Fruit fly (Drosophila melanogaster) whole organism, embryonic: ENCODE results near the gene hob.

Experiments
- Atf-2 ChIP-seq: fragments of 200-800 bp; sonication (Bioruptor generic); optimal IDR thresholded peaks from 2 replicates; lab custom pipeline; 2016; ENCODE audit warnings: missing biosample characterization, missing genetic modification characterization
- CG11247 ChIP-seq: fragments of 200-800 bp; sonication (Bioruptor generic); IDR thresholded peaks from 2 replicates; pipeline ENCODE4 v1.3.6; 2022; ENCODE audit warnings: missing biosample characterization, missing genetic modification characterization
- CG11456 ChIP-seq: fragments of 200-800 bp; sonication (Bioruptor generic); IDR thresholded peaks from 3 replicates; pipeline ENCODE4 v1.3.6; 2022; ENCODE audit warnings: missing biosample characterization, missing genetic modification characterization
- CG12071 ChIP-seq: fragments of 200-800 bp; sonication (Bioruptor generic); optimal IDR thresholded peaks from 3 replicates; lab custom pipeline; 2018; ENCODE audit warnings: missing biosample characterization, mild to moderate bottlenecking, missing genetic modification characterization
- CG1233 ChIP-seq: fragments of 200-800 bp; sonication (Bioruptor generic); optimal IDR thresholded peaks from 4 replicates; lab custom pipeline; 2018; ENCODE audit warnings: missing biosample characterization, mild to moderate bottlenecking, missing genetic modification characterization
- CG13287 ChIP-seq: fragments of 200-800 bp; sonication (Bioruptor generic); IDR thresholded peaks from 2 replicates; pipeline ENCODE4 v1.3.6; 2022; ENCODE audit warnings: missing biosample characterization, missing genetic modification characterization; ENCODE audit not compliant: partially characterized antibody
- CG13624 ChIP-seq: fragments of 200-800 bp; sonication (Bioruptor generic); optimal IDR thresholded peaks from 2 replicates; lab custom pipeline; 2016; ENCODE audit warnings: missing biosample characterization, missing genetic modification characterization
- CG14441 ChIP-seq: fragments of 200-800 bp; sonication (Bioruptor generic); IDR thresholded peaks from 2 replicates; pipeline ENCODE4 v1.3.6; 2022; ENCODE audit warnings: missing biosample characterization, missing genetic modification characterization
- CG16863 ChIP-seq: fragments of 200-800 bp; sonication (Bioruptor generic); optimal IDR thresholded peaks from 3 replicates; lab custom pipeline; 2016; ENCODE audit warnings: missing biosample characterization, missing genetic modification characterization
- CG17829 ChIP-seq: fragments of 200-800 bp; optimal IDR thresholded peaks from 2 replicates; lab custom pipeline; 2019; ENCODE audit warnings: missing biosample characterization, mild to moderate bottlenecking, missing genetic modification characterization, moderate library complexity
- CG18011 ChIP-seq: fragments of 200-800 bp; sonication (Bioruptor generic); optimal IDR thresholded peaks from 2 replicates; lab custom pipeline; 2017; ENCODE audit warnings: missing biosample characterization, missing genetic modification characterization, mild to moderate bottlenecking, moderate library complexity, missing genotype
- CG2199 ChIP-seq: fragments of 200-800 bp; sonication (Bioruptor generic); IDR thresholded peaks from 3 replicates; pipeline ENCODE4 v1.3.6; 2022; ENCODE audit warnings: missing biosample characterization, missing genetic modification characterization
- CG31365 ChIP-seq: fragments of 200-800 bp; sonication (Bioruptor generic); optimal IDR thresholded peaks from 2 replicates; lab custom pipeline; 2018; ENCODE audit warnings: missing biosample characterization, mild to moderate bottlenecking, missing genetic modification characterization
- CG6272 ChIP-seq: fragments of 200-800 bp; sonication (Bioruptor generic); IDR thresholded peaks from 2 replicates; pipeline ENCODE4 v1.3.6; 2022; ENCODE audit warnings: missing biosample characterization, missing genetic modification characterization
- CG6654 ChIP-seq: fragments of 200-800 bp; sonication (Bioruptor generic); optimal IDR thresholded peaks from 2 replicates; lab custom pipeline; 2017; ENCODE audit warnings: missing biosample characterization, mild to moderate bottlenecking, missing genetic modification characterization
- CG7745 ChIP-seq: fragments of 200-800 bp; sonication (Bioruptor generic); optimal IDR thresholded peaks from 2 replicates; lab custom pipeline; 2018; ENCODE audit warnings: missing biosample characterization, mild to moderate bottlenecking, missing genetic modification characterization, moderate library complexity
- CG8388 ChIP-seq: fragments of 200-800 bp; sonication (Bioruptor generic); optimal IDR thresholded peaks from 2 replicates; lab custom pipeline; 2019; ENCODE audit warnings: missing biosample characterization, mild to moderate bottlenecking, missing genetic modification characterization, moderate library complexity
- CG9437 ChIP-seq: fragments of 200-800 bp; sonication (Bioruptor generic); optimal IDR thresholded peaks from 2 replicates; lab custom pipeline; 2018; ENCODE audit warnings: missing biosample characterization, mild to moderate bottlenecking, missing genetic modification characterization
- CG9876 ChIP-seq: fragments of 200-800 bp; sonication (Bioruptor generic); optimal IDR thresholded peaks from 2 replicates; lab custom pipeline; 2016; ENCODE audit warnings: missing biosample characterization, missing genetic modification characterization
- D ChIP-seq, 2 experiments: fragments of 200-800 bp in 1 of 2; fragments of >200 bp in 1 of 2; sonication (Bioruptor generic) in 1 of 2; optimal IDR thresholded peaks; 2 replicates in 1 of 2; 3 replicates in 1 of 2; lab custom pipeline; 2017; ENCODE audit warnings: mild to moderate bottlenecking in 1 of 2, missing biosample characterization in 1 of 2, missing genetic modification characterization in 1 of 2, missing genetic modification reagents in 1 of 2
- Drgx ChIP-seq: fragments of 200-800 bp; sonication (Bioruptor generic); IDR thresholded peaks from 2 replicates; pipeline ENCODE4 v1.3.6; 2022; ENCODE audit warnings: missing biosample characterization, missing genetic modification characterization
- Elba2 ChIP-seq: fragments of 200-800 bp; sonication (Bioruptor generic); optimal IDR thresholded peaks from 3 replicates; lab custom pipeline; 2016; ENCODE audit warnings: missing biosample characterization, missing genetic modification characterization
- Fer1 ChIP-seq: fragments of 200-800 bp; sonication (Bioruptor generic); optimal IDR thresholded peaks from 2 replicates; lab custom pipeline; 2017; ENCODE audit warnings: missing biosample characterization, mild to moderate bottlenecking, missing genetic modification characterization
- Gsc ChIP-seq: fragments of 200-800 bp; sonication (Bioruptor generic); IDR thresholded peaks from 2 replicates; pipeline ENCODE4 v1.3.6; 2022; ENCODE audit warnings: missing biosample characterization, missing genetic modification characterization
- Hr51 ChIP-seq, 2 experiments: fragments of 200-800 bp; sonication (Bioruptor generic); optimal IDR thresholded peaks; 2 replicates in 1 of 2; 3 replicates in 1 of 2; lab custom pipeline; 2016 to 2018; ENCODE audit warnings: missing biosample characterization in 2 of 2, missing genetic modification characterization in 2 of 2, mild to moderate bottlenecking in 1 of 2, moderate library complexity in 1 of 2
- Hsf ChIP-seq: fragments of 200-800 bp; sonication (Bioruptor generic); optimal IDR thresholded peaks from 3 replicates; lab custom pipeline; 2016; ENCODE audit warnings: missing biosample characterization, missing genetic modification characterization
- NFAT ChIP-seq: fragments of 200-800 bp; sonication (Bioruptor generic); IDR thresholded peaks from 2 replicates; pipeline ENCODE4 v1.3.6; 2022; ENCODE audit warnings: missing biosample characterization, missing genetic modification characterization
- Nf-YA ChIP-seq: fragments of 200-800 bp; sonication (Bioruptor generic); IDR thresholded peaks from 2 replicates; pipeline ENCODE4 v1.3.6; 2022; ENCODE audit warnings: missing biosample characterization, missing genetic modification characterization
- Sox102F ChIP-seq: fragments of 200-800 bp; sonication (Bioruptor generic); optimal IDR thresholded peaks from 2 replicates; lab custom pipeline; 2018; ENCODE audit warnings: missing biosample characterization, mild to moderate bottlenecking, missing genetic modification characterization, moderate library complexity
- Ssrp ChIP-seq: fragments of 200-800 bp; sonication (Bioruptor generic); optimal IDR thresholded peaks from 2 replicates; lab custom pipeline; 2018; ENCODE audit warnings: missing biosample characterization, mild to moderate bottlenecking, missing genetic modification characterization, moderate library complexity
- Xrp1 ChIP-seq: fragments of 200-800 bp; sonication (Bioruptor generic); IDR thresholded peaks from 2 replicates; pipeline ENCODE4 v1.3.6; 2022; ENCODE audit warnings: missing biosample characterization, missing genetic modification characterization
- chm ChIP-seq: fragments of 200-800 bp; sonication (Bioruptor generic); IDR thresholded peaks from 2 replicates; pipeline ENCODE4 v1.3.6; 2022; ENCODE audit warnings: missing biosample characterization, missing genetic modification characterization
- chn ChIP-seq: fragments of 200-800 bp; sonication (Bioruptor generic); optimal IDR thresholded peaks from 2 replicates; lab custom pipeline; 2016; ENCODE audit warnings: missing biosample characterization, missing genetic modification characterization
- dimm ChIP-seq: fragments of 200-800 bp; sonication (Bioruptor generic); IDR thresholded peaks from 2 replicates; pipeline ENCODE4 v1.3.6; 2022; ENCODE audit warnings: missing biosample characterization, missing genetic modification characterization
- eyg ChIP-seq: fragments of 200-800 bp; sonication (Bioruptor generic); optimal IDR thresholded peaks from 3 replicates; lab custom pipeline; 2016; ENCODE audit warnings: missing biosample characterization, missing genetic modification characterization
- fd102C ChIP-seq: fragments of 200-800 bp; sonication (Bioruptor generic); optimal IDR thresholded peaks from 2 replicates; lab custom pipeline; 2018; ENCODE audit warnings: missing biosample characterization, mild to moderate bottlenecking, missing genetic modification characterization, moderate library complexity
- fd3F ChIP-seq: fragments of 200-800 bp; sonication (Bioruptor generic); optimal IDR thresholded peaks from 2 replicates; lab custom pipeline; 2018; ENCODE audit warnings: missing biosample characterization, mild to moderate bottlenecking, missing genetic modification characterization, moderate library complexity
- ham ChIP-seq: fragments of 200-800 bp; sonication (Bioruptor generic); IDR thresholded peaks from 2 replicates; pipeline ENCODE4 v1.3.6; 2022; ENCODE audit warnings: missing biosample characterization, missing genetic modification characterization
- hb ChIP-seq: fragments of 200-800 bp; sonication (Bioruptor generic); IDR thresholded peaks from 3 replicates; pipeline ENCODE4 v1.3.6; 2022; ENCODE audit warnings: missing biosample characterization, missing genetic modification characterization; ENCODE audit not compliant: partially characterized antibody
- maf-S ChIP-seq: fragments of 200-800 bp; sonication (Bioruptor generic); optimal IDR thresholded peaks from 2 replicates; lab custom pipeline; 2016; ENCODE audit warnings: missing biosample characterization, missing genetic modification characterization
- nau ChIP-seq: fragments of 200-800 bp; sonication (Bioruptor generic); optimal IDR thresholded peaks from 3 replicates; lab custom pipeline; 2017; ENCODE audit warnings: missing biosample characterization, mild to moderate bottlenecking, missing genetic modification characterization, missing genetic modification reagents
- nom ChIP-seq: fragments of 200-800 bp; sonication (Bioruptor generic); optimal IDR thresholded peaks from 2 replicates; lab custom pipeline; 2017; ENCODE audit warnings: missing biosample characterization, missing genetic modification characterization, mild to moderate bottlenecking, moderate library complexity, missing genetic modification reagents
- oc ChIP-seq: fragments of 200-800 bp; sonication (Bioruptor generic); optimal IDR thresholded peaks from 2 replicates; lab custom pipeline; 2018; ENCODE audit warnings: missing biosample characterization, mild to moderate bottlenecking, missing genetic modification characterization, moderate library complexity
- psq ChIP-seq: fragments of 200-800 bp; sonication (Bioruptor generic); optimal IDR thresholded peaks from 2 replicates; lab custom pipeline; 2017; ENCODE audit warnings: missing biosample characterization, missing genetic modification characterization
- pum ChIP-seq: fragments of 200-800 bp; sonication (Bioruptor generic); optimal IDR thresholded peaks from 2 replicates; lab custom pipeline; 2016; ENCODE audit warnings: missing biosample characterization, missing genetic modification characterization
- seq ChIP-seq: fragments of 200-800 bp; sonication (Bioruptor generic); IDR thresholded peaks from 2 replicates; pipeline ENCODE4 v1.3.6; 2022; ENCODE audit warnings: missing biosample characterization, missing genetic modification characterization
- tgo ChIP-seq: fragments of 200-800 bp; sonication (Bioruptor generic); IDR thresholded peaks from 3 replicates; pipeline ENCODE4 v1.3.6; 2022; ENCODE audit warnings: missing biosample characterization, missing genetic modification characterization
- tll ChIP-seq, 2 experiments: fragments of 200-800 bp in 1 of 2; fragments of >200 bp in 1 of 2; sonication (Bioruptor generic) in 1 of 2; optimal IDR thresholded peaks; 2 replicates each; lab custom pipeline; 2017 to 2019; ENCODE audit warnings: missing biosample characterization in 2 of 2, missing genetic modification characterization in 2 of 2, mild to moderate bottlenecking in 1 of 2, moderate library complexity in 1 of 2
- toy ChIP-seq: fragments of 200-800 bp; sonication (Bioruptor generic); IDR thresholded peaks from 2 replicates; pipeline ENCODE4 v1.3.6; 2022; ENCODE audit warnings: missing biosample characterization, missing genetic modification characterization
- z ChIP-seq: fragments of 200-800 bp; sonication (Bioruptor generic); IDR thresholded peaks from 3 replicates; pipeline ENCODE4 v1.3.6; 2022; ENCODE audit warnings: missing biosample characterization, missing genetic modification characterization

Gene hob

DNA sequence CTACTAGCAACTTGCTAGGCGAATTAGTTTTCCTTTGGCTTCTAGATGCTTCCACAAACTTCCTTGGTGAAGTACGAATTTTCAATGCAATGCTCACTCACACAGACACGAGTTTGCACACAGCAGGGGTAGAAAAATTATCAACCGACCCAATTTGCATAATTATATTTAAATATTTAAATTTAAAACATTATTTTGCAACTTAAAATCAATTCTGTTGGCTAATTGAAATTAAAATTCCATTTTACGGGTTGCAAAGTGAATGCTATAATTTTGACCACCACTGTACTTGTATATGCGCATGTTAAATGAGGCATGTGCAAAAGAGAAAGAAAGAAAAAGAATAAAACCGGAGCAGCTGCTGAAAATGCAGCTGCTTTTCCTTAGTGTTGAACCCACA, 24.7 kb downstream of the hob start (continued):
- peak; percentile 88 for TF ChIP-seq Nf-YA
- peak; percentile 72 for TF ChIP-seq CG31365 (tag; lab: Kevin White, UChicago)
- TF ChIP-seq Hr51 (GFP tag; optimal IDR thresholded peaks at IDR 0.05; lab: Kevin White, UChicago) = peak; percentile 72 to 95
- peak; percentile 93 for TF ChIP-seq tgo (GFP tag; lab: Robert Waterston, UW)
- peak; percentile 87 for TF ChIP-seq NFAT (GFP tag; lab: Robert Waterston, UW)
- TF ChIP-seq CG14441 (GFP tag; lab: Robert Waterston, UW) = peak; percentile 94
- 0 out of 3 replicates have a peak, but pooled peaks have one; percentile 32 for TF ChIP-seq z (GFP tag; lab: Robert Waterston, UW)
- TF ChIP-seq Gsc = peak; percentile 86
- TF ChIP-seq CG8388 (GFP tag; lab: Kevin White, UChicago) = peak; percentile 95
- TF ChIP-seq CG13624 (GFP tag; lab: Kevin White, UChicago) = peak; percentile 23
- TF ChIP-seq toy (GFP tag; lab: Robert Waterston, UW) = peak; percentile 72
- no peak for TF ChIP-seq eyg
- TF ChIP-seq Fer1 (GFP tag; lab: Kevin White, UChicago) = peak; percentile 94
- TF ChIP-seq tll (GFP tag; optimal IDR thresholded peaks at IDR 0.05; lab: Kevin White, UChicago) = peak in 1 of 2 experiments; percentile 19
- TF ChIP-seq CG16863 (GFP tag; lab: Kevin White, UChicago) = peak; percentile 66
- peak; percentile 85 for TF ChIP-seq fd102C (GFP tag; lab: Kevin White, UChicago)
- TF ChIP-seq CG6654 (GFP tag; lab: Kevin White, UChicago) = peak; percentile 75
- peak; percentile 84 for TF ChIP-seq CG9437 (GFP tag; lab: Kevin White, UChicago)
- peak; percentile 88 for TF ChIP-seq CG1233
- TF ChIP-seq Drgx (GFP tag; lab: Robert Waterston, UW) = peak; percentile 99
- peak; percentile 95 for TF ChIP-seq seq (GFP tag; lab: Robert Waterston, UW)
- peak; percentile 76 for TF ChIP-seq chn
- TF ChIP-seq fd3F = peak; percentile 91
- peak; percentile 90 for TF ChIP-seq nau (GFP tag; lab: Kevin White, UChicago)
- TF ChIP-seq Xrp1 (GFP tag; lab: Robert Waterston, UW) = peak; percentile 97
- TF ChIP-seq CG17829 = peak; percentile 95
- peak; percentile 76 for TF ChIP-seq Hsf (GFP tag; lab: Kevin White, UChicago)
- TF ChIP-seq CG9876 (GFP tag; lab: Kevin White, UChicago) = no peak
- peak; percentile 91 for TF ChIP-seq CG12071 (GFP tag; lab: Kevin White, UChicago)
- TF ChIP-seq pum (GFP tag; lab: Kevin White, UChicago) = peak; percentile 46
- peak; percentile 95 for TF ChIP-seq chm
- TF ChIP-seq CG7745 (tag; lab: Kevin White, UChicago) = peak; percentile 56
- peak; percentile 96 for TF ChIP-seq Sox102F (GFP tag; lab: Kevin White, UChicago)
- no peak for TF ChIP-seq maf-S (GFP tag; lab: Kevin White, UChicago)
- no peak for TF ChIP-seq ham (GFP tag; lab: Robert Waterston, UW)
- TF ChIP-seq nom (GFP tag; lab: Kevin White, UChicago) = peak; percentile 62
- TF ChIP-seq oc (tag; lab: Kevin White, UChicago) = peak; percentile 95
- peak; percentile 92 for TF ChIP-seq CG11247
- peak; percentile 87 for TF ChIP-seq dimm (GFP tag; lab: Robert Waterston, UW)
- peak; percentile 91 for TF ChIP-seq CG11456
- TF ChIP-seq Ssrp (tag; lab: Kevin White, UChicago) = peak; percentile 91
- TF ChIP-seq CG13287 = no peak
- TF ChIP-seq hb = no peak
- peak; percentile 94 for TF ChIP-seq CG2199 (GFP tag; lab: Robert Waterston, UW)
- peak; percentile 70 for TF ChIP-seq CG18011 (GFP tag; lab: Kevin White, UChicago)
- TF ChIP-seq psq = peak; percentile 75
- peak; percentile 55 for TF ChIP-seq Elba2 (GFP tag; lab: Kevin White, UChicago)
- peak; percentile 27 for TF ChIP-seq Atf-2
- peak; percentile 81 for TF ChIP-seq CG6272 (GFP tag; lab: Robert Waterston, UW)
- TF ChIP-seq D (optimal IDR thresholded peaks at IDR 0.05; lab: Kevin White, UChicago) = no peak
- TF ChIP-seq D (GFP tag; optimal IDR thresholded peaks at IDR 0.05; lab: Kevin White, UChicago) = peak; percentile 93
